Fruit fly (Drosophila melanogaster): ENCODE measurements around the gene CG34012.
A peak's percentile ranks its signal among the peaks of the same experiment; 100 is the strongest.

CG34012 gene

dm6 chr3L:11120419-11120958, 11.2 kb upstream of the CG34012 start, which contains the start of the genes FoxK and mRpL2 (continued):
- no peak for TF ChIP-seq CG10543 (GFP tag; optimal IDR thresholded peaks at IDR 0.05)
- 0 out of 2 replicates have a peak, but pooled peaks have one; percentile 10 for TF ChIP-seq rib (GFP tag; IDR thresholded peaks at IDR 0.05)
- no peak for TF ChIP-seq chif (GFP tag; optimal IDR thresholded peaks at IDR 0.05)
- no peak for TF ChIP-seq tx (GFP tag; optimal IDR thresholded peaks at IDR 0.05)
- peak; percentile 4 for TF ChIP-seq gem (tag; optimal IDR thresholded peaks at IDR 0.05)
- no peak for TF ChIP-seq CG11696 (GFP tag; IDR thresholded peaks at IDR 0.05)
- TF ChIP-seq Spps (tag; optimal IDR thresholded peaks at IDR 0.05): no peak
- no peak for TF ChIP-seq Taf1 (GFP tag; IDR thresholded peaks at IDR 0.05)
- TF ChIP-seq esg (GFP tag; conservative IDR thresholded peaks at IDR 0.05): no peak
- TF ChIP-seq en (GFP tag; optimal IDR thresholded peaks at IDR 0.05): no peak
- TF ChIP-seq TFAM (GFP tag; optimal IDR thresholded peaks at IDR 0.05): no peak
- no peak for TF ChIP-seq CG9215 (GFP tag; IDR thresholded peaks at IDR 0.05)
- TF ChIP-seq maf-S (GFP tag; optimal IDR thresholded peaks at IDR 0.05): no peak
- no peak for TF ChIP-seq CG4328 (GFP tag; optimal IDR thresholded peaks at IDR 0.05)
- no peak for TF ChIP-seq chinmo (GFP tag; IDR thresholded peaks at IDR 0.05; ENCODE audit: partially characterized antibody)
- peak; percentile 16 for TF ChIP-seq lov (optimal IDR thresholded peaks at IDR 0.05)
- no peak for TF ChIP-seq lov (GFP tag; IDR thresholded peaks at IDR 0.05)
- TF ChIP-seq Dip2 (GFP tag; IDR thresholded peaks at IDR 0.05): no peak

- TF ChIP-seq gsb (GFP tag; IDR thresholded peaks at IDR 0.05): no peak
- TF ChIP-seq pzg (GFP tag; optimal IDR thresholded peaks at IDR 0.05): peak; percentile 8
- peak; percentile 40 for TF ChIP-seq slbo (GFP tag; IDR thresholded peaks at IDR 0.05)
- TF ChIP-seq CG12769 (tag; optimal IDR thresholded peaks at IDR 0.05): peak; percentile 83
- peak; percentile 64 for TF ChIP-seq CG13296 (GFP tag; optimal IDR thresholded peaks at IDR 0.05)
- TF ChIP-seq Xbp1 (GFP tag; optimal IDR thresholded peaks at IDR 0.05): no peak
- no peak for TF ChIP-seq Dll (GFP tag; IDR thresholded peaks at IDR 0.05; ENCODE audit: partially characterized antibody)
- TF ChIP-seq ttk (GFP tag; IDR thresholded peaks at IDR 0.05): no peak
- no peak for TF ChIP-seq CG14667 (GFP tag; IDR thresholded peaks at IDR 0.05)
- peak; percentile 14 for TF ChIP-seq repo (GFP tag; optimal IDR thresholded peaks at IDR 0.05)
- TF ChIP-seq CG9727 (GFP tag; optimal IDR thresholded peaks at IDR 0.05): peak; percentile 12
- no peak for TF ChIP-seq CG7357 (GFP tag; IDR thresholded peaks at IDR 0.05)
- no peak for TF ChIP-seq eve (GFP tag; optimal IDR thresholded peaks at IDR 0.05)
- peak; percentile 81 for TF ChIP-seq fd64A (GFP tag; optimal IDR thresholded peaks at IDR 0.05)
- TF ChIP-seq tio (GFP tag; optimal IDR thresholded peaks at IDR 0.05): no peak
- peak; percentile 48 for TF ChIP-seq sob (GFP tag; IDR thresholded peaks at IDR 0.05)
- TF ChIP-seq ato (GFP tag; IDR thresholded peaks at IDR 0.05; ENCODE audit: partially characterized antibody): no peak
- peak; percentile 18 for TF ChIP-seq CG11723 (GFP tag; optimal IDR thresholded peaks at IDR 0.05)
- TF ChIP-seq CG8478 (optimal IDR thresholded peaks at IDR 0.05): peak; percentile 88
- no peak for TF ChIP-seq bcd (GFP tag; optimal IDR thresholded peaks at IDR 0.05)
- TF ChIP-seq CG18262 (tag; optimal IDR thresholded peaks at IDR 0.05): no peak
- no peak for TF ChIP-seq CG9817 (tag; optimal IDR thresholded peaks at IDR 0.05)
- no peak for TF ChIP-seq CG5245 (GFP tag; optimal IDR thresholded peaks at IDR 0.05)
- TF ChIP-seq Drgx (GFP tag; IDR thresholded peaks at IDR 0.05): no peak
- TF ChIP-seq CG34224 (GFP tag; IDR thresholded peaks at IDR 0.05; ENCODE audit: partially characterized antibody): no peak
- TF ChIP-seq en (GFP tag; optimal IDR thresholded peaks at IDR 0.05): no peak
- TF ChIP-seq CG10654 (GFP tag; optimal IDR thresholded peaks at IDR 0.05): no peak
- TF ChIP-seq schlank (tag; optimal IDR thresholded peaks at IDR 0.05): peak; percentile 59
- TF ChIP-seq p53 (GFP tag; optimal IDR thresholded peaks at IDR 0.05): no peak
- TF ChIP-seq CG13894 (tag; optimal IDR thresholded peaks at IDR 0.05): peak; percentile 84
- TF ChIP-seq CG6175 (GFP tag; IDR thresholded peaks at IDR 0.05): no peak
- TF ChIP-seq CG6254 (GFP tag; optimal IDR thresholded peaks at IDR 0.05): peak; percentile 16
- peak; percentile 71 for TF ChIP-seq CG31365 (tag; optimal IDR thresholded peaks at IDR 0.05)
- TF ChIP-seq pho (GFP tag; optimal IDR thresholded peaks at IDR 0.05): no peak
Observed at dm6 chr3L:11119901-11120418, 10.7 kb upstream of the CG34012 start.
